Worm (Caenorhabditis elegans) whole organism, young adult: ENCODE measurements around the gene ttr-37.

Source experiments
- B0336.3 ChIP-seq: fragments of 200-800 bp; sonication (Bioruptor generic); IDR thresholded peaks from 2 replicates; pipeline ENCODE4 v1.3.6; 2022; ENCODE audit warnings: missing genetic modification characterization, missing compliant biosample characterization
- C06A6.2 ChIP-seq: fragments of 200-800 bp; sonication (Bioruptor generic); conservative IDR thresholded peaks from 2 replicates; pipeline ENCODE4 v1.3.6; 2022; ENCODE audit warnings: missing genetic modification characterization, missing compliant biosample characterization
- C17E4.6 ChIP-seq: fragments of 200-800 bp; sonication (Bioruptor generic); IDR thresholded peaks from 2 replicates; pipeline ENCODE4 v1.3.6; 2022; ENCODE audit warnings: missing genetic modification reagents, missing genetic modification characterization, missing compliant biosample characterization
- D2030.7 ChIP-seq: fragments of 200-800 bp; sonication (Bioruptor generic); IDR thresholded peaks from 2 replicates; pipeline ENCODE4 v1.3.6; 2022; ENCODE audit warnings: missing genetic modification reagents, missing genetic modification characterization, missing compliant biosample characterization
- F22D6.2 ChIP-seq: sonication (generic microtip); optimal IDR thresholded peaks from 2 replicates; lab custom pipeline; 2016; ENCODE audit warnings: mild to moderate bottlenecking, missing genetic modification characterization, missing compliant biosample characterization
- F37B4.10 ChIP-seq: fragments of 200-800 bp; sonication (Bioruptor generic); IDR thresholded peaks from 2 replicates; pipeline ENCODE4 v1.3.6; 2022; ENCODE audit warnings: missing genetic modification characterization, missing compliant biosample characterization
- F52B5.7 ChIP-seq: sonication (generic microtip); optimal IDR thresholded peaks from 2 replicates; lab custom pipeline; 2016; ENCODE audit warnings: mild to moderate bottlenecking, missing genetic modification characterization, missing compliant biosample characterization
- F55B11.4 ChIP-seq: sonication (generic microtip); optimal IDR thresholded peaks from 2 replicates; lab custom pipeline; 2016; ENCODE audit warnings: missing compliant biosample characterization, missing genetic modification characterization, borderline replicate concordance; ENCODE audit not compliant: insufficient read depth
- K11D2.4 ChIP-seq: fragments of 200-800 bp; sonication (Bioruptor generic); IDR thresholded peaks from 2 replicates; pipeline ENCODE4 v1.3.6; 2022; ENCODE audit warnings: missing genetic modification reagents, missing genetic modification characterization, missing compliant biosample characterization
- Y53F4B.3 ChIP-seq: fragments of 200-800 bp; sonication (Bioruptor generic); IDR thresholded peaks from 2 replicates; pipeline ENCODE4 v1.3.6; 2022; ENCODE audit warnings: missing genetic modification reagents, missing genetic modification characterization, missing compliant biosample characterization
- Y53G8AR.9 ChIP-seq: fragments of 200-800 bp; sonication (Bioruptor generic); conservative IDR thresholded peaks from 2 replicates; pipeline ENCODE4 v1.3.6; 2022; ENCODE audit warnings: missing genetic modification reagents, missing genetic modification characterization, missing compliant biosample characterization
- Y79H2A.3 ChIP-seq: fragments of 200-800 bp; sonication (Bioruptor generic); conservative IDR thresholded peaks from 2 replicates; pipeline ENCODE4 v1.3.6; 2022; ENCODE audit warnings: missing genetic modification reagents, missing genetic modification characterization, missing compliant biosample characterization
- ZK185.1 ChIP-seq: sonication (generic microtip); optimal IDR thresholded peaks from 2 replicates; lab custom pipeline; 2016; ENCODE audit warnings: mild to moderate bottlenecking, missing genetic modification characterization, missing compliant biosample characterization; ENCODE audit not compliant: poor library complexity, severe bottlenecking
- aptf-3 ChIP-seq: fragments of 200-800 bp; sonication (Bioruptor generic); IDR thresholded peaks from 2 replicates; pipeline ENCODE4 v1.3.6; 2022; ENCODE audit warnings: missing genetic modification characterization, missing compliant biosample characterization
- atf-7 ChIP-seq: sonication (generic microtip); optimal IDR thresholded peaks from 2 replicates; lab custom pipeline; 2017; ENCODE audit warnings: mild to moderate bottlenecking, missing genetic modification characterization, missing compliant biosample characterization
- attf-3 ChIP-seq: fragments of 200-800 bp; sonication (Bioruptor generic); conservative IDR thresholded peaks from 2 replicates; pipeline ENCODE4 v1.3.6; 2022; ENCODE audit warnings: missing genetic modification reagents, missing genetic modification characterization, missing compliant biosample characterization
- attf-5 ChIP-seq: fragments of 200-800 bp; sonication (Bioruptor generic); optimal IDR thresholded peaks from 2 replicates; lab custom pipeline; 2018; ENCODE audit warnings: mild to moderate bottlenecking, missing genetic modification characterization, missing compliant biosample characterization
- bed-1 ChIP-seq: fragments of 200-800 bp; sonication (Bioruptor generic); IDR thresholded peaks from 2 replicates; pipeline ENCODE4 v1.3.6; 2022; ENCODE audit warnings: missing genetic modification reagents, missing genetic modification characterization, missing compliant biosample characterization
- cebp-1 ChIP-seq, 2 experiments: fragments of 200-800 bp in 1 of 2; sonication (Bioruptor generic) in 1 of 2; sonication (generic microtip) in 1 of 2; IDR thresholded peaks in 1 of 2; optimal IDR thresholded peaks in 1 of 2; 2 replicates each; pipeline versions ENCODE4 v1.3.6 to Lab custom; 2017 to 2022; ENCODE audit warnings: missing compliant biosample characterization in 2 of 2, missing genetic modification characterization in 2 of 2, mild to moderate bottlenecking in 1 of 2, missing genetic modification reagents in 1 of 2, moderate library complexity in 1 of 2
- cebp-2 ChIP-seq: fragments of 200-800 bp; sonication (Bioruptor generic); IDR thresholded peaks from 2 replicates; pipeline ENCODE4 v1.3.6; 2022; ENCODE audit warnings: missing genetic modification characterization, missing compliant biosample characterization
- ceh-58 ChIP-seq: fragments of 200-800 bp; sonication (Bioruptor generic); IDR thresholded peaks from 2 replicates; pipeline ENCODE4 v1.3.6; 2022; ENCODE audit warnings: missing genetic modification characterization, missing compliant biosample characterization
- die-1 ChIP-seq: sonication (generic microtip); optimal IDR thresholded peaks from 2 replicates; lab custom pipeline; 2016; ENCODE audit warnings: missing genotype, mild to moderate bottlenecking, missing genetic modification characterization, missing compliant biosample characterization
- dox-1 ChIP-seq: fragments of 200-800 bp; sonication (Bioruptor generic); IDR thresholded peaks from 2 replicates; pipeline ENCODE4 v1.3.6; 2022; ENCODE audit warnings: missing genetic modification reagents, missing genetic modification characterization, missing compliant biosample characterization
- dpff-1 ChIP-seq: sonication (generic microtip); optimal IDR thresholded peaks from 2 replicates; lab custom pipeline; 2017; ENCODE audit warnings: mild to moderate bottlenecking, missing genetic modification characterization, missing compliant biosample characterization
- dpl-1 ChIP-seq: fragments of 150-350 bp; optimal IDR thresholded peaks from 2 replicates; lab custom pipeline; 2014; ENCODE audit warnings: missing biosample characterization, missing genetic modification reagents, missing genetic modification characterization
- ets-4 ChIP-seq: fragments of 200-800 bp; sonication (Bioruptor generic); optimal IDR thresholded peaks from 2 replicates; lab custom pipeline; 2018; ENCODE audit warnings: mild to moderate bottlenecking, missing genetic modification characterization, missing compliant biosample characterization
- hsf-1 ChIP-seq: fragments of 200-800 bp; sonication (Bioruptor generic); IDR thresholded peaks from 2 replicates; pipeline ENCODE4 v1.3.6; 2022; ENCODE audit warnings: missing genetic modification reagents, missing genetic modification characterization, missing compliant biosample characterization
- lag-1 ChIP-seq: fragments of 200-800 bp; sonication (Bioruptor generic); IDR thresholded peaks from 2 replicates; pipeline ENCODE4 v1.3.6; 2022; ENCODE audit warnings: missing genetic modification reagents, missing genetic modification characterization, missing compliant biosample characterization
- let-607 ChIP-seq, 2 experiments: fragments of 200-800 bp in 1 of 2; sonication (Bioruptor generic) in 1 of 2; sonication (generic microtip) in 1 of 2; optimal IDR thresholded peaks; 2 replicates each; lab custom pipeline; 2016 to 2018; ENCODE audit warnings: mild to moderate bottlenecking in 2 of 2, missing compliant biosample characterization in 2 of 2, missing genetic modification characterization in 2 of 2, moderate library complexity in 2 of 2, missing genotype in 1 of 2
- lin-54 ChIP-seq: fragments of 200-800 bp; sonication (Bioruptor generic); optimal IDR thresholded peaks from 2 replicates; lab custom pipeline; 2018; ENCODE audit warnings: mild to moderate bottlenecking, missing genetic modification characterization, missing compliant biosample characterization
- lsy-27 ChIP-seq: sonication (generic microtip); optimal IDR thresholded peaks from 2 replicates; lab custom pipeline; 2017; ENCODE audit warnings: missing genetic modification characterization, mild to moderate bottlenecking, missing compliant biosample characterization, antibody characterized with exemption, missing genotype, borderline replicate concordance; ENCODE audit not compliant: insufficient read depth
- madf-6 ChIP-seq: fragments of 200-800 bp; sonication (Bioruptor generic); IDR thresholded peaks from 2 replicates; pipeline ENCODE4 v1.3.6; 2022; ENCODE audit warnings: missing genetic modification reagents, missing genetic modification characterization, missing compliant biosample characterization
- mcd-1 ChIP-seq: fragments of 200-800 bp; sonication (Bioruptor generic); IDR thresholded peaks from 2 replicates; pipeline ENCODE4 v1.3.6; 2022; ENCODE audit warnings: missing genetic modification reagents, missing genetic modification characterization, missing compliant biosample characterization
- mxl-1 ChIP-seq: sonication (generic microtip); optimal IDR thresholded peaks from 2 replicates; lab custom pipeline; 2016; ENCODE audit warnings: missing genetic modification characterization, missing compliant biosample characterization
- nfya-2 ChIP-seq: fragments of 200-800 bp; sonication (Bioruptor generic); IDR thresholded peaks from 2 replicates; pipeline ENCODE4 v1.3.6; 2022; ENCODE audit warnings: missing genetic modification reagents, missing genetic modification characterization, missing compliant biosample characterization
- nfyb-1 ChIP-seq: fragments of 200-800 bp; sonication (Bioruptor generic); IDR thresholded peaks from 2 replicates; pipeline ENCODE4 v1.3.6; 2022; ENCODE audit warnings: missing genetic modification reagents, missing genetic modification characterization, missing compliant biosample characterization
- pbrm-1 ChIP-seq: fragments of 200-800 bp; sonication (Bioruptor generic); IDR thresholded peaks from 2 replicates; pipeline ENCODE4 v1.3.6; 2022; ENCODE audit warnings: missing genetic modification reagents, missing genetic modification characterization, missing compliant biosample characterization
- pha-4 ChIP-seq: fragments of 150-350 bp; sonication (generic microtip); optimal IDR thresholded peaks from 2 replicates; lab custom pipeline; 2014; ENCODE audit warnings: missing biosample characterization, missing genetic modification reagents, missing genetic modification characterization
- sea-2 ChIP-seq: fragments of 200-800 bp; sonication (Bioruptor generic); IDR thresholded peaks from 2 replicates; pipeline ENCODE4 v1.3.6; 2022; ENCODE audit warnings: missing genetic modification characterization, missing compliant biosample characterization
- snpc-3.4 ChIP-seq: sonication (generic microtip); optimal IDR thresholded peaks from 2 replicates; lab custom pipeline; 2017; ENCODE audit warnings: missing genetic modification characterization, mild to moderate bottlenecking, missing compliant biosample characterization, antibody characterized with exemption, moderate library complexity, missing genotype, missing genetic modification reagents
- snpc-4 ChIP-seq, 5 experiments: fragments of 150-350 bp in 1 of 5; sonication (generic microtip) in 4 of 5; optimal IDR thresholded peaks; 2 replicates each; lab custom pipeline; 2014 to 2018; ENCODE audit warnings: missing genetic modification characterization in 5 of 5, missing biosample characterization in 3 of 5, antibody characterized with exemption in 2 of 5, mild to moderate bottlenecking in 2 of 5, missing compliant biosample characterization in 2 of 5, missing genotype in 2 of 5, moderate library complexity in 2 of 5, missing genetic modification reagents in 1 of 5
- zim-3 ChIP-seq: sonication (generic microtip); optimal IDR thresholded peaks from 2 replicates; lab custom pipeline; 2017; ENCODE audit warnings: mild to moderate bottlenecking, missing genetic modification characterization, moderate library complexity, missing compliant biosample characterization
- ztf-18 ChIP-seq: sonication (generic microtip); optimal IDR thresholded peaks from 2 replicates; lab custom pipeline; 2016; ENCODE audit warnings: missing genotype, mild to moderate bottlenecking, missing genetic modification characterization, missing compliant biosample characterization
- ztf-22 ChIP-seq: fragments of 200-800 bp; sonication (Bioruptor generic); optimal IDR thresholded peaks from 2 replicates; lab custom pipeline; 2018; ENCODE audit warnings: mild to moderate bottlenecking, missing genetic modification characterization, moderate library complexity, missing compliant biosample characterization
- ztf-25 ChIP-seq: fragments of 200-800 bp; sonication (Bioruptor generic); IDR thresholded peaks from 2 replicates; pipeline ENCODE4 v1.3.6; 2022; ENCODE audit warnings: missing genetic modification reagents, missing genetic modification characterization, missing compliant biosample characterization
- ztf-6 ChIP-seq: fragments of 200-800 bp; sonication (Bioruptor generic); IDR thresholded peaks from 2 replicates; pipeline ENCODE4 v1.3.6; 2022; ENCODE audit warnings: missing genetic modification reagents, missing genetic modification characterization, missing compliant biosample characterization

Gene ttr-37

ce11 chrX:1311084-1311483, 25.9 kb downstream of the ttr-37 start, which contains the start of gene H42K12.3:
Gene H42K12.3, plus strand, starts transcription at chrX:1311391.
- no peak for TF ChIP-seq lin-54 (GFP tag; lab: Kevin White, UChicago)
- no peak for TF ChIP-seq F55B11.4 (tag; lab: Kevin White, UChicago)
- no peak for TF ChIP-seq Y79H2A.3 (GFP tag; lab: Robert Waterston, UW)
- TF ChIP-seq C17E4.6 (GFP tag; lab: Robert Waterston, UW), result no peak
- TF ChIP-seq K11D2.4, result no peak
- no peak for TF ChIP-seq Y53F4B.3 (GFP tag; lab: Robert Waterston, UW)
- no peak for TF ChIP-seq mcd-1
- TF ChIP-seq attf-3 (GFP tag; lab: Robert Waterston, UW), result no peak
- no peak for TF ChIP-seq B0336.3 (GFP tag; lab: Robert Waterston, UW)
- TF ChIP-seq die-1 (tag; lab: Kevin White, UChicago), result no peak
- no peak for TF ChIP-seq pha-4 (tag; lab: Kevin White, UChicago)
- no peak for TF ChIP-seq dpff-1
- TF ChIP-seq dox-1, result no peak
- TF ChIP-seq snpc-4 (GFP tag; optimal IDR thresholded peaks at IDR 0.05; lab: Kevin White, UChicago), result no peak
- TF ChIP-seq snpc-4 (tag; optimal IDR thresholded peaks at IDR 0.05; lab: Kevin White, UChicago), result no peak
- TF ChIP-seq ztf-18 (tag; lab: Kevin White, UChicago), result no peak
- no peak for TF ChIP-seq lsy-27 (tag; lab: Kevin White, UChicago)
- no peak for TF ChIP-seq Y53G8AR.9 (GFP tag; lab: Robert Waterston, UW)
- no peak for TF ChIP-seq F52B5.7 (tag; lab: Kevin White, UChicago)
- no peak for TF ChIP-seq nfya-2 (GFP tag; lab: Robert Waterston, UW)

- TF ChIP-seq F22D6.2 (tag; lab: Kevin White, UChicago), result no peak
- TF ChIP-seq pbrm-1 (GFP tag; lab: Robert Waterston, UW), result no peak
- no peak for TF ChIP-seq madf-6 (GFP tag; lab: Robert Waterston, UW)
- no peak for TF ChIP-seq bed-1 (GFP tag; lab: Robert Waterston, UW)
- no peak for TF ChIP-seq ceh-58 (GFP tag; lab: Robert Waterston, UW)
- no peak for TF ChIP-seq C06A6.2
- no peak for TF ChIP-seq ets-4 (GFP tag; lab: Kevin White, UChicago)
- no peak for TF ChIP-seq snpc-3.4 (tag; lab: Kevin White, UChicago)
- TF ChIP-seq ZK185.1, result no peak
- no peak for TF ChIP-seq ztf-6 (GFP tag; lab: Robert Waterston, UW)
- TF ChIP-seq lag-1, result no peak
- TF ChIP-seq F37B4.10 (GFP tag; lab: Robert Waterston, UW), result no peak
- TF ChIP-seq D2030.7, result no peak
- TF ChIP-seq, all 124 proteins: peak for 0
Observed at ce11 chrX:1309446-1309845, 27.5 kb downstream of the ttr-37 start.

ce11 chrX:1302267-1302666, 34.7 kb downstream of the ttr-37 start:
- TF ChIP-seq aptf-3 (GFP tag; lab: Robert Waterston, UW) (no peak), hsf-1 (GFP tag; lab: Robert Waterston, UW) (no peak), mxl-1 (tag; lab: Kevin White, UChicago) (no peak), cebp-2 (GFP tag; lab: Robert Waterston, UW) (no peak), sea-2 (GFP tag; lab: Robert Waterston, UW) (no peak), Y53G8AR.9 (GFP tag; lab: Robert Waterston, UW) (no peak), dpl-1 (no peak), snpc-3.4 (tag; lab: Kevin White, UChicago) (no peak), atf-7 (tag; lab: Kevin White, UChicago) (peak; percentile 33), let-607 (tag; optimal IDR thresholded peaks at IDR 0.05; lab: Kevin White, UChicago) (peak in 1 of 2 experiments; percentile 37), ztf-22 (GFP tag; lab: Kevin White, UChicago) (peak; percentile 23), ztf-25 (GFP tag; lab: Robert Waterston, UW) (no peak), attf-5 (GFP tag; lab: Kevin White, UChicago) (peak; percentile 72), nfyb-1 (GFP tag; lab: Robert Waterston, UW) (peak; percentile 76), die-1 (tag; lab: Kevin White, UChicago) (peak; percentile 27), zim-3 (peak; percentile 60), cebp-1 (GFP tag; IDR thresholded peaks at IDR 0.05; lab: Robert Waterston, UW) (peak; percentile 44; the same call in 1 of the 2 replicates), cebp-1 (tag; optimal IDR thresholded peaks at IDR 0.05; lab: Kevin White, UChicago) (peak; percentile 80), Y53F4B.3 (GFP tag; lab: Robert Waterston, UW) (no peak)
